Worm (Caenorhabditis elegans): ENCODE data around the gene lido-11.

ce11 chrII:2975561-2976230 lies 28.1 kb upstream of the lido-11 start:
- no peak for TF ChIP-seq med-1 (GFP tag; optimal IDR thresholded peaks at IDR 0.05; ENCODE audit: insufficient read depth)
- TF ChIP-seq flt-1 (GFP tag; IDR thresholded peaks at IDR 0.05): no peak
